Worm (Caenorhabditis elegans) whole organism, late embryonic: Measurements from ENCODE around the gene fbxb-20.

ENCODE experiments used
- ama-1 ChIP-seq: fragments of 150-350 bp; optimal IDR thresholded peaks from 2 replicates; lab custom pipeline; 2014
- ceh-19 ChIP-seq: fragments of 200-800 bp; sonication (Bioruptor generic); optimal IDR thresholded peaks from 2 replicates; lab custom pipeline; 2018; ENCODE audit warnings: mild to moderate bottlenecking, missing genetic modification characterization, missing compliant biosample characterization
- fkh-6 ChIP-seq: sonication (generic microtip); optimal IDR thresholded peaks from 2 replicates; lab custom pipeline; 2016; ENCODE audit warnings: missing genetic modification characterization, missing compliant biosample characterization
- hlh-13 ChIP-seq: fragments of 200-800 bp; sonication (Bioruptor generic); optimal IDR thresholded peaks from 2 replicates; lab custom pipeline; 2018; ENCODE audit warnings: mild to moderate bottlenecking, missing genetic modification characterization, missing compliant biosample characterization
- nhr-11 ChIP-seq: fragments of 150-350 bp; optimal IDR thresholded peaks from 2 replicates; lab custom pipeline; 2014; ENCODE audit warnings: missing biosample characterization, missing genetic modification characterization
- pha-4 ChIP-seq: fragments of 150-350 bp; optimal IDR thresholded peaks from 2 replicates; lab custom pipeline; 2018; ENCODE audit warnings: missing biosample characterization, missing genetic modification reagents, missing genetic modification characterization
- tbx-2 ChIP-seq: sonication (generic microtip); optimal IDR thresholded peaks from 2 replicates; lab custom pipeline; 2016; ENCODE audit warnings: missing genetic modification characterization, missing compliant biosample characterization
- unc-55 ChIP-seq: sonication (generic microtip); optimal IDR thresholded peaks from 2 replicates; lab custom pipeline; 2017; ENCODE audit warnings: missing biosample characterization, missing genetic modification reagents, missing genetic modification characterization
- unc-86 ChIP-seq: sonication (generic microtip); optimal IDR thresholded peaks from 2 replicates; lab custom pipeline; 2016; ENCODE audit warnings: missing genetic modification characterization, missing compliant biosample characterization

- no peak for TF ChIP-seq ama-1 (lab: Kevin White, UChicago)
- TF ChIP-seq ceh-19: no peak
- TF ChIP-seq unc-86 (tag; lab: Kevin White, UChicago): no peak
- TF ChIP-seq unc-55 (GFP tag; lab: Kevin White, UChicago): no peak
- no peak for TF ChIP-seq pha-4 (tag; lab: Kevin White, UChicago)
- TF ChIP-seq nhr-11 (tag; lab: Kevin White, UChicago): no peak
- no peak for TF ChIP-seq fkh-6 (tag; lab: Kevin White, UChicago)
- TF ChIP-seq hlh-13 (GFP tag; lab: Kevin White, UChicago): no peak
- no peak for TF ChIP-seq tbx-2 (tag; lab: Kevin White, UChicago)
These were observed 49.7 kb downstream of the fbxb-20 start, which contains the start of gene bath-26 for ce11 chrII:1600661-1601060.
